Worm (Caenorhabditis elegans): ENCODE data around the gene srh-17.

- TF ChIP-seq ttx-3 (tag; optimal IDR thresholded peaks at IDR 0.05) (no peak), tbx-2 (tag; optimal IDR thresholded peaks at IDR 0.05) (no peak), ceh-2 (tag; optimal IDR thresholded peaks at IDR 0.05) (no peak), fax-1 (tag; optimal IDR thresholded peaks at IDR 0.05) (no peak)
Measured at ce11 chrV:14615671-14616070, 45.4 kb upstream of the srh-17 start.

Measured in whole organism, late embryonic.